Worm (Caenorhabditis elegans): Measurements from ENCODE around the gene inx-5.

The inx-5 gene

DNA sequence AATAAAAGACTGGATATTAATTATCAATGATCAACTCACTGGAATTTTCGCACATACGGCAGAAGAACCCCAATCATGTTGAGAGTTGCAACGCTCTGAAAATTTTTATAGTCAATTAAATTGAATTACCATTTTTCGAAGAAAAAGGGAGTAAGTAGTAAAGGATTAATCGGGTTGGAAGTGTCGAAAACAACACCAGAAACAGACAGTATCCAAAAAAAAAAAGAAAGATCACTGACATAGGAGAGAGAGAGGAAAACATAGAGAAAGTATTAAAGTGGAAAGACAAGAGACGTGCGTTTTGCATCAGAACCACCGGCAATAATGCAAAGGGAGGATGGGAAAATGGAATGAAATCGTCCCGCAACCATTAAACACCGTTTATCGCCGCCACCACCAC lies at the start of gene inx-5:
Gene inx-5, minus strand, starts transcription at position 101 of the 400 bp plus-strand sequence.
- TF ChIP-seq nhr-11 (tag; optimal IDR thresholded peaks at IDR 0.05) (no peak), blmp-1 (tag; optimal IDR thresholded peaks at IDR 0.05) (peak; percentile 18)

DNA sequence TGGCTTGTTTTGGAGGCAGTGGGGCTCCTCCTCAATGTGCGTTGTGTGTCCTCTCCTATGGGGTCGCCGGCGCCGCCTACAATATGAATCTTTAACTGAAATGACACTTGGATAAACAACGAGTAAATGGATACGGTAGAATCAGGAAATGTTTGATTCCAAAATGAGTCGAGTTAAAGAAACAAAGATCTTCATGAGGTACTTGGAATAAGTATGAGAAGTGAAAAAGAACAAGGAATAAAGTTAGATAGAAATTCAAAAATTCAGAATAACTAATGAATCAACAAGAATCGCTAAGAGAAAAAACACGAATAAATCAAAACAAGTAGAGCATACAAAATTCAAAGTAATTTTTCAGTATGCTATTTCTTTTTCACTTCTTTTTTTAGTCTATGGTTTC lies 48.8 kb upstream of the inx-5 start, which contains the start of gene npr-28:
Gene npr-28, minus strand, starts transcription at position 101 of the 400 bp plus-strand sequence.
- TF ChIP-seq C04F5.9 (tag; optimal IDR thresholded peaks at IDR 0.05) (no peak), efl-1 (optimal IDR thresholded peaks at IDR 0.05) (no peak), efl-1 (GFP tag; optimal IDR thresholded peaks at IDR 0.05 in 1 of 2) (peak in 1 of 2 experiments; percentile 21)

- TF ChIP-seq alr-1 (tag; optimal IDR thresholded peaks at IDR 0.05; ENCODE audit: borderline replicate concordance) (no peak), aly-2 (tag; optimal IDR thresholded peaks at IDR 0.05) (no peak), lsy-2 (tag; optimal IDR thresholded peaks at IDR 0.05) (no peak), mab-9 (GFP tag; IDR thresholded peaks at IDR 0.05) (no peak), jun-1 (tag; optimal IDR thresholded peaks at IDR 0.05) (no peak), lin-14 (GFP tag; optimal IDR thresholded peaks at IDR 0.05) (no peak), lin-15B (tag; optimal IDR thresholded peaks at IDR 0.05) (no peak), ceh-8 (GFP tag; optimal IDR thresholded peaks at IDR 0.05) (no peak), ama-1 (optimal IDR thresholded peaks at IDR 0.05) (no peak), ets-5 (GFP tag; IDR thresholded peaks at IDR 0.05) (no peak), nhr-47 (tag; optimal IDR thresholded peaks at IDR 0.05) (no peak), ceh-82 (tag; optimal IDR thresholded peaks at IDR 0.05) (no peak), ces-1 (GFP tag; optimal IDR thresholded peaks at IDR 0.05) (no peak), efl-3 (GFP tag; optimal IDR thresholded peaks at IDR 0.05) (no peak), mdl-1 (tag; optimal IDR thresholded peaks at IDR 0.05) (no peak), fos-1 (tag; optimal IDR thresholded peaks at IDR 0.05) (no peak), xbp-1 (tag; optimal IDR thresholded peaks at IDR 0.05) (no peak)
Measured at ce11 chrX:8346248-8346647, 44.0 kb upstream of the inx-5 start, which contains the start of gene drd-5. drd-5 (minus strand) TSS chrX:8346348.

- TF ChIP-seq sptf-1 (tag; optimal IDR thresholded peaks at IDR 0.05) (no peak), nhr-12 (tag; optimal IDR thresholded peaks at IDR 0.05) (no peak), ceh-8 (GFP tag; optimal IDR thresholded peaks at IDR 0.05) (no peak), jun-1 (tag; optimal IDR thresholded peaks at IDR 0.05) (no peak), lin-14 (GFP tag; optimal IDR thresholded peaks at IDR 0.05) (no peak), fkh-4 (tag; optimal IDR thresholded peaks at IDR 0.05; ENCODE audit: borderline replicate concordance) (no peak), pax-3 (tag; optimal IDR thresholded peaks at IDR 0.05) (no peak), lin-15B (tag; optimal IDR thresholded peaks at IDR 0.05) (no peak), fkh-10 (GFP tag; optimal IDR thresholded peaks at IDR 0.05) (no peak)
Measured at ce11 chrX:8341675-8342074, 39.5 kb upstream of the inx-5 start, which contains the start of gene F55E10.1. F55E10.1 (plus strand) TSS chrX:8341975.

ce11 chrX:8340393-8340792 lies 38.2 kb upstream of the inx-5 start, which contains the start of gene F55E10.2:
F55E10.2 (plus strand) TSS chrX:8340693.
- TF ChIP-seq sup-37 (GFP tag; optimal IDR thresholded peaks at IDR 0.05) = no peak
- TF ChIP-seq ces-1 (GFP tag; optimal IDR thresholded peaks at IDR 0.05) = no peak
- no peak for TF ChIP-seq grh-1 (GFP tag; IDR thresholded peaks at IDR 0.05)
- no peak for TF ChIP-seq nhr-76 (tag; optimal IDR thresholded peaks at IDR 0.05)
- no peak for TF ChIP-seq pqm-1 (tag; optimal IDR thresholded peaks at IDR 0.05)
- no peak for TF ChIP-seq vab-15 (tag; optimal IDR thresholded peaks at IDR 0.05)
- TF ChIP-seq lin-14 (GFP tag; optimal IDR thresholded peaks at IDR 0.05) = no peak
- no peak for TF ChIP-seq nhr-90 (tag; optimal IDR thresholded peaks at IDR 0.05; ENCODE audit: poor library complexity)
- no peak for TF ChIP-seq ceh-63 (GFP tag; optimal IDR thresholded peaks at IDR 0.05)
- TF ChIP-seq fos-1 (tag; optimal IDR thresholded peaks at IDR 0.05) = no peak
- TF ChIP-seq nhr-11 (tag; optimal IDR thresholded peaks at IDR 0.05) = no peak

All from whole organism, L1 larva.